Worm (Caenorhabditis elegans) whole organism, early embryonic: Measurements from ENCODE around the gene sec-23.

Experiments used
- ama-1 ChIP-seq: fragments of 150-350 bp; optimal IDR thresholded peaks from 2 replicates; lab custom pipeline; 2014
- hmg-4 ChIP-seq: fragments of 200-800 bp; sonication (Bioruptor generic); optimal IDR thresholded peaks from 2 replicates; lab custom pipeline; 2018; ENCODE audit warnings: mild to moderate bottlenecking, missing genetic modification characterization, missing compliant biosample characterization
- pes-1 ChIP-seq: fragments of 200-800 bp; sonication (Bioruptor generic); IDR thresholded peaks from 2 replicates; pipeline ENCODE4 v1.3.6; 2022; ENCODE audit warnings: missing genetic modification reagents, missing genetic modification characterization, missing compliant biosample characterization
- scrt-1 ChIP-seq: fragments of 200-800 bp; sonication (Bioruptor generic); IDR thresholded peaks from 2 replicates; pipeline ENCODE4 v1.3.6; 2022; ENCODE audit warnings: missing genetic modification characterization, missing compliant biosample characterization
- sea-1 ChIP-seq: fragments of 200-800 bp; sonication (Bioruptor generic); conservative IDR thresholded peaks from 2 replicates; pipeline ENCODE4 v1.3.6; 2022; ENCODE audit warnings: missing genetic modification characterization, missing compliant biosample characterization
- tra-4 ChIP-seq: sonication (generic microtip); optimal IDR thresholded peaks from 2 replicates; lab custom pipeline; 2017; ENCODE audit warnings: missing genetic modification characterization, missing compliant biosample characterization

- TF ChIP-seq tra-4 (tag; lab: Kevin White, UChicago) (no peak), pes-1 (GFP tag; lab: Robert Waterston, UW) (no peak), ama-1 (lab: Kevin White, UChicago) (no peak), scrt-1 (GFP tag; lab: Robert Waterston, UW) (no peak), hmg-4 (no peak), sea-1 (GFP tag; lab: Robert Waterston, UW) (no peak)
Observed at ce11 chrV:20125137-20125536, 34.1 kb downstream of the sec-23 start.
